Fruit fly (Drosophila melanogaster): ENCODE data around the gene CG12985.

dm6 chrX:17879211-17879897 is 4.2 kb upstream of the CG12985 start:
- TF ChIP-seq Sin3A (optimal IDR thresholded peaks at IDR 0.05): no peak
- TF ChIP-seq Myc (optimal IDR thresholded peaks at IDR 0.05): no peak
- TF ChIP-seq insv (optimal IDR thresholded peaks at IDR 0.05): no peak
- TF ChIP-seq h (optimal IDR thresholded peaks at IDR 0.05): no peak
- no peak for TF ChIP-seq ttk (optimal IDR thresholded peaks at IDR 0.05)
- no peak for TF ChIP-seq psq (optimal IDR thresholded peaks at IDR 0.05)

Data from Kc167 (cell line).